Worm (Caenorhabditis elegans) whole organism, young adult: ENCODE results near the gene pcp-1.

Experiments used
- F57A8.1 ChIP-seq: fragments of 200-800 bp; sonication (Bioruptor generic); optimal IDR thresholded peaks from 2 replicates; lab custom pipeline; 2018; ENCODE audit warnings: mild to moderate bottlenecking, missing genetic modification characterization, moderate library complexity, missing compliant biosample characterization
- pha-4 ChIP-seq: fragments of 150-350 bp; sonication (generic microtip); optimal IDR thresholded peaks from 2 replicates; lab custom pipeline; 2014; ENCODE audit warnings: missing biosample characterization, missing genetic modification reagents, missing genetic modification characterization
- sptf-2 ChIP-seq: fragments of 200-800 bp; sonication (Bioruptor generic); optimal IDR thresholded peaks from 2 replicates; lab custom pipeline; 2018; ENCODE audit warnings: mild to moderate bottlenecking, missing genetic modification characterization, missing compliant biosample characterization
- ztf-25 ChIP-seq: fragments of 200-800 bp; sonication (Bioruptor generic); IDR thresholded peaks from 2 replicates; pipeline ENCODE4 v1.3.6; 2022; ENCODE audit warnings: missing genetic modification reagents, missing genetic modification characterization, missing compliant biosample characterization

ce11 chrIII:7769965-7770364, 11.3 kb downstream of the pcp-1 start, which contains the start of gene snu-23:
- TF ChIP-seq pha-4 (no peak), F57A8.1 (GFP tag; lab: Kevin White, UChicago) (no peak), ztf-25 (GFP tag; lab: Robert Waterston, UW) (no peak), sptf-2 (no peak)
